Worm (Caenorhabditis elegans) whole organism, L2 larva: Measurements from ENCODE around the gene nhr-37.

Source experiments
- alr-1 ChIP-seq: fragments of 150-350 bp; optimal IDR thresholded peaks from 2 replicates; lab custom pipeline; 2014; ENCODE audit warnings: missing biosample characterization, missing genetic modification characterization
- ama-1 ChIP-seq: fragments of 150-350 bp; optimal IDR thresholded peaks from 2 replicates; lab custom pipeline; 2018; ENCODE audit warnings: inconsistent platforms
- blmp-1 ChIP-seq: sonication (generic microtip); optimal IDR thresholded peaks from 2 replicates; lab custom pipeline; 2017; ENCODE audit warnings: missing genetic modification characterization, mild to moderate bottlenecking, missing compliant biosample characterization, antibody characterized with exemption, moderate library complexity; ENCODE audit not compliant: insufficient read depth
- mbf-1 ChIP-seq: sonication (generic microtip); optimal IDR thresholded peaks from 2 replicates; lab custom pipeline; 2017; ENCODE audit warnings: missing biosample characterization, missing genetic modification characterization
- nhr-10 ChIP-seq: sonication (generic microtip); optimal IDR thresholded peaks from 2 replicates; lab custom pipeline; 2017; ENCODE audit warnings: missing biosample characterization, missing genetic modification characterization
- nhr-12 ChIP-seq: fragments of 150-350 bp; optimal IDR thresholded peaks from 2 replicates; lab custom pipeline; 2014; ENCODE audit warnings: missing biosample characterization, missing genetic modification characterization
- nhr-129 ChIP-seq: fragments of 150-350 bp; optimal IDR thresholded peaks from 2 replicates; lab custom pipeline; 2014; ENCODE audit warnings: missing biosample characterization, missing genetic modification characterization
- nhr-25 ChIP-seq: fragments of 150-350 bp; sonication (generic microtip); optimal IDR thresholded peaks from 3 replicates; lab custom pipeline; 2014; ENCODE audit warnings: missing biosample characterization, missing genetic modification characterization
- nhr-6 ChIP-seq: fragments of 150-350 bp; optimal IDR thresholded peaks from 2 replicates; lab custom pipeline; 2014; ENCODE audit warnings: missing biosample characterization, missing genetic modification characterization
- nhr-77 ChIP-seq: fragments of 150-350 bp; optimal IDR thresholded peaks from 2 replicates; lab custom pipeline; 2014; ENCODE audit warnings: missing biosample characterization, missing genetic modification characterization
- skn-1 ChIP-seq: sonication (generic microtip); optimal IDR thresholded peaks from 2 replicates; lab custom pipeline; 2017; ENCODE audit warnings: missing biosample characterization, missing genetic modification characterization
- sma-3 ChIP-seq: sonication (generic microtip); optimal IDR thresholded peaks from 2 replicates; lab custom pipeline; 2016; ENCODE audit warnings: missing genetic modification reagents, missing genetic modification characterization, missing compliant biosample characterization
- ztf-11 ChIP-seq: sonication (generic microtip); optimal IDR thresholded peaks from 2 replicates; lab custom pipeline; 2017; ENCODE audit warnings: missing biosample characterization, missing genetic modification characterization

DNA sequence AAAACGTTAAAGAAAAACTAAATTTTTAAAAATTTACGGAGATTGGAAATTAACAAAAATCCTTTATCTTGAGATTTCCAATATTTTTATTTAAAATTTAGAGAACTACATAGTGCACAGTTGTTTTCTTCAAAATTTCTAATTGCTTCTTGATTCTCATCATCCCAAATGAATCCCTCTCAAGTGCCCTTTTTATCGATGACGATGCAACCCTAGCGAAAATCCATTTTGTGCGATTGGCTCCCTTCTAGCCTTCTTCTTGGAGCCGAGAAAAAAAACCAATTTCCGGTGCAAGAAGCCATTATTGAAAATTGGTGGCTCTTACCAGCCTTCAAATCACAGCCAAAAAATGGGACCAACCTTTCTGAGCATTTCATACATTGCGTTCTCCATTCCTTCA lies 40.5 kb downstream of the nhr-37 start:
- TF ChIP-seq blmp-1 (no peak), nhr-6 (tag; lab: Kevin White, UChicago) (no peak), ama-1 (lab: Kevin White, UChicago) (no peak), nhr-129 (no peak), nhr-12 (tag; lab: Kevin White, UChicago) (no peak), mbf-1 (tag; lab: Kevin White, UChicago) (no peak), nhr-10 (tag; lab: Kevin White, UChicago) (no peak), nhr-25 (tag; lab: Kevin White, UChicago) (no peak), sma-3 (no peak), nhr-77 (tag; lab: Kevin White, UChicago) (no peak), skn-1 (no peak), alr-1 (tag; lab: Kevin White, UChicago) (no peak), ztf-11 (tag; lab: Kevin White, UChicago) (no peak)
